Worm (Caenorhabditis elegans): ENCODE measurements around the gene arrd-19.

DNA sequence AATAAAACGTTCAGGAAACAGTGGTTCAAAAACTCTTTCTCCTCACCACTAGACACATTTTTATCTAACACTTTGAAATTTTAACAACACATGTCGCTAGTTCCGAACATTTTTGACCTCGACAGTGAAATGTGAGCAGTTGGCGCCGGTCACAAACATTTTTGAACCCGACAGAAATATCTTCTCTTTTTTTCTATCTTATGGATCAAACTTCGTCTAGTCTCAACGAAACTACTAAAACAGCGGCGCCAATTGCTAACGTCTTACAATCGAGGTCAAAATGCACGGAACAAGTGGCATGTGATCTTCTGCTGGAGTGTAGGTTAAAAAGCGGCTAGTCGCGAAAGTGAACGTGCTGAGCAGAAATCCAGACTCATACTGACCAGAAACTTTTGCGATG, 28.7 kb upstream of the arrd-19 start:
- TF ChIP-seq ama-1 (optimal IDR thresholded peaks at IDR 0.05) (no peak), ceh-36 (tag; optimal IDR thresholded peaks at IDR 0.05) (no peak), flt-1 (GFP tag; IDR thresholded peaks at IDR 0.05) (no peak), ceh-13 (GFP tag; optimal IDR thresholded peaks at IDR 0.05) (no peak), B0310.2 (tag; optimal IDR thresholded peaks at IDR 0.05) (no peak), tbx-37 (GFP tag; conservative IDR thresholded peaks at IDR 0.05) (no peak), tra-4 (tag; optimal IDR thresholded peaks at IDR 0.05) (no peak), hmbx-1 (tag; optimal IDR thresholded peaks at IDR 0.05) (no peak)

All from whole organism, early embryonic.